Fruit fly (Drosophila melanogaster) whole organism, pupa: ENCODE measurements around the gene CG42263.

ENCODE experiments used
- CG10348 ChIP-seq: fragments of 200-800 bp; sonication (Bioruptor generic); IDR thresholded peaks from 2 replicates; pipeline ENCODE4 v1.3.6; 2022; ENCODE audit warnings: missing biosample characterization, missing genetic modification characterization
- CG12605 ChIP-seq: fragments of 200-800 bp; sonication (Bioruptor generic); IDR thresholded peaks from 2 replicates; pipeline ENCODE4 v1.3.6; 2022; ENCODE audit warnings: missing biosample characterization, missing genetic modification characterization
- CG13204 ChIP-seq: fragments of 200-800 bp; sonication (Bioruptor generic); optimal IDR thresholded peaks from 2 replicates; lab custom pipeline; 2018; ENCODE audit warnings: missing biosample characterization, mild to moderate bottlenecking, missing genetic modification characterization, moderate library complexity
- CG14655 ChIP-seq: fragments of 200-800 bp; sonication (Bioruptor generic); optimal IDR thresholded peaks from 3 replicates; lab custom pipeline; 2017; ENCODE audit warnings: mild to moderate bottlenecking, missing biosample characterization, missing genetic modification reagents, missing genetic modification characterization
- CG15710 ChIP-seq: fragments of 200-800 bp; sonication (Bioruptor generic); optimal IDR thresholded peaks from 2 replicates; lab custom pipeline; 2018; ENCODE audit warnings: missing biosample characterization, mild to moderate bottlenecking, missing genetic modification characterization, moderate library complexity
- CG17806 ChIP-seq: fragments of 200-800 bp; sonication (Bioruptor generic); optimal IDR thresholded peaks from 2 replicates; lab custom pipeline; 2018; ENCODE audit warnings: missing biosample characterization, mild to moderate bottlenecking, missing genetic modification characterization, moderate library complexity
- CG32121 ChIP-seq: fragments of 200-800 bp; sonication (Bioruptor generic); IDR thresholded peaks from 2 replicates; pipeline ENCODE4 v1.3.6; 2022; ENCODE audit warnings: missing biosample characterization, missing genetic modification characterization
- CG34367 ChIP-seq: fragments of 200-800 bp; sonication (Bioruptor generic); optimal IDR thresholded peaks from 2 replicates; lab custom pipeline; 2018; ENCODE audit warnings: missing biosample characterization, mild to moderate bottlenecking, missing genetic modification characterization
- CG4496 ChIP-seq: fragments of 200-800 bp; sonication (Bioruptor generic); IDR thresholded peaks from 3 replicates; pipeline ENCODE4 v1.3.6; 2022; ENCODE audit warnings: missing biosample characterization, missing genetic modification characterization
- CG8159 ChIP-seq: fragments of 200-800 bp; sonication (Bioruptor generic); optimal IDR thresholded peaks from 3 replicates; lab custom pipeline; 2018; ENCODE audit warnings: missing biosample characterization, mild to moderate bottlenecking, missing genetic modification characterization, moderate library complexity
- CG8301 ChIP-seq: fragments of 200-800 bp; sonication (Bioruptor generic); optimal IDR thresholded peaks from 2 replicates; lab custom pipeline; 2018; ENCODE audit warnings: missing biosample characterization, mild to moderate bottlenecking, missing genetic modification characterization
- CG9948 ChIP-seq: fragments of 200-800 bp; sonication (Bioruptor generic); optimal IDR thresholded peaks from 2 replicates; lab custom pipeline; 2018; ENCODE audit warnings: missing biosample characterization, mild to moderate bottlenecking, missing genetic modification characterization, moderate library complexity
- D1 ChIP-seq: fragments of 200-800 bp; sonication (Bioruptor generic); optimal IDR thresholded peaks from 2 replicates; lab custom pipeline; 2018; ENCODE audit warnings: missing biosample characterization, mild to moderate bottlenecking, missing genetic modification characterization, moderate library complexity
- EcR ChIP-seq: fragments of 200-800 bp; sonication (Bioruptor generic); optimal IDR thresholded peaks from 3 replicates; lab custom pipeline; 2019; ENCODE audit warnings: missing biosample characterization, missing genetic modification characterization, mild to moderate bottlenecking, moderate library complexity, missing genetic modification reagents
- Ets98B ChIP-seq: fragments of 200-800 bp; sonication (Bioruptor generic); IDR thresholded peaks from 2 replicates; pipeline ENCODE4 v1.3.6; 2022; ENCODE audit warnings: missing biosample characterization, missing genetic modification characterization
- Pif1A ChIP-seq: fragments of 200-800 bp; sonication (Bioruptor generic); optimal IDR thresholded peaks from 3 replicates; lab custom pipeline; 2016; ENCODE audit warnings: missing biosample characterization, missing genetic modification characterization
- Pif1B ChIP-seq: fragments of 200-800 bp; sonication (Bioruptor generic); optimal IDR thresholded peaks from 3 replicates; lab custom pipeline; 2016; ENCODE audit warnings: missing biosample characterization, missing genetic modification characterization
- Snoo ChIP-seq: fragments of 200-800 bp; sonication (Bioruptor generic); optimal IDR thresholded peaks from 3 replicates; lab custom pipeline; 2017; ENCODE audit warnings: missing biosample characterization, mild to moderate bottlenecking, missing genetic modification characterization, inconsistent platforms
- fd96Ca ChIP-seq: fragments of 200-800 bp; sonication (Bioruptor generic); IDR thresholded peaks from 3 replicates; pipeline ENCODE4 v1.3.6; 2022; ENCODE audit warnings: missing biosample characterization, missing genetic modification characterization
- gl ChIP-seq: fragments of 200-800 bp; sonication (Bioruptor generic); optimal IDR thresholded peaks from 2 replicates; lab custom pipeline; 2018; ENCODE audit warnings: missing biosample characterization, mild to moderate bottlenecking, missing genetic modification characterization
- rn ChIP-seq: fragments of 200-800 bp; sonication (Bioruptor generic); IDR thresholded peaks from 2 replicates; pipeline ENCODE4 v1.3.6; 2022; ENCODE audit warnings: missing biosample characterization, missing genetic modification characterization

Gene CG42263

DNA sequence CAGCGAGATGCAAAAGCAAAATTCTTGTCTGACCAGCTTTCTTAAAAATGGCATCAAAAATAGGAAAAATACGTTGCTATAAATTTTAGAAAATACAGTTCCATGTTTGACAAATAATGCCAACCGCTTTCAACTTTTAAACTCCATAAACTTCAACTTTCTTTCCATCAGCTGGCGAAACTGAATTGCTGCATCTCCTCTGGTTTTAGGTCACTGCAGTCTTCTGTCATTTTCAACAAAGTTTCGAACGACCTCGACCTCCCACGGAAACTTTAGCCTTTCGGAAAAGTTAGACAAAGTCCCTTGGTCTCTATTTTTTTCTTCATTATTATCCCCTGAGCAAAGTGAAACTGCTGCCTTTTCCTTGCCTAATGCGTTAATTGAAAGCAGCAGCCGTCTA, at the start of gene CG42263:
TSS of gene CG42263 (minus strand) at position 101 of the 400 bp plus-strand sequence.
- TF ChIP-seq Pif1A (no peak), CG9948 (tag; lab: Kevin White, UChicago) (no peak), CG12605 (GFP tag; lab: Robert Waterston, UW) (no peak), gl (no peak), fd96Ca (GFP tag; lab: Robert Waterston, UW) (no peak), CG8301 (tag; lab: Kevin White, UChicago) (no peak), Ets98B (GFP tag; lab: Robert Waterston, UW) (no peak), CG17806 (tag; lab: Kevin White, UChicago) (no peak), CG32121 (GFP tag; lab: Robert Waterston, UW) (no peak), D1 (tag; lab: Kevin White, UChicago) (no peak), Pif1B (GFP tag; lab: Kevin White, UChicago) (no peak), CG4496 (no peak), EcR (GFP tag; lab: Kevin White, UChicago) (no peak), rn (GFP tag; lab: Robert Waterston, UW) (no peak), CG34367 (tag; lab: Kevin White, UChicago) (no peak), CG10348 (no peak), CG8159 (tag; lab: Kevin White, UChicago) (no peak), CG14655 (no peak)

DNA sequence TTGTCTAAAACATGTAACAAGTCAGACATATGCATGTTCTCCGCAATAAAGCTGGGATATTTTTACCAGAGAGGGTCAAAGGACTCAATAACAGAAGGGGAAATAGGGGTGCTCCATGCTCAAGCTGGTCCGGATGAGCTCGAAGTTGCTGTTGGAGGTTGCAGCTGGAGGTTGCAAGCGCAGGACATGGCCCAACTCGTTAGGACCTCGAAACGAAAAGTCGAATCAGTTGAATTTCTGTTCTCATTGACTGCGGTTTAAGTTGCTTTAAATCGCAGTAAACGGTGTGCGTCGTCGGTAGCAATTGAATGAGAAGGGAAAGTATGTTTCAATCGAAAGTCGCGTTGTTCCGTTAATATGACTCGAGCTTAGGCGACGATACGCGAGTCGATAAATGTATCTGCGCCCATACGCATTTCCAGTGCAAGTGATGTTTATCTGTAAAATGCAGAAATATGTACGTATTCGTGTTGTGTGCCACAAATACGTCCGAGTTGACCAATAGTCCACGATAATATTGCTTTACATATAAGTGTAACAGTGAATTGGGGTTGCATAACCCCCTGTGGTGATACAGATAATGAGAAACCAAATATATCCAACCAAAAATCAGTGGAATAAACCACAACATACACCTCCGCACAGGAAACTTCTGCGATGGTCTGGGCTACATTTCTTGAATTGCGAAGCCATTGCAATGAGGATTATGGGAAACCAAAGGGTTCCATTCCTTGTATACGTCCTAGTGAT, 49.6 kb upstream of the CG42263 start, which contains the start of gene kug:
TSS of gene kug (plus strand) at position 269 of the 750 bp plus-strand sequence.
- TF ChIP-seq EcR (GFP tag; lab: Kevin White, UChicago) (peak; percentile 42), CG8301 (tag; lab: Kevin White, UChicago) (no peak), CG13204 (no peak), Snoo (tag; lab: Kevin White, UChicago) (no peak), gl (no peak), CG32121 (GFP tag; lab: Robert Waterston, UW) (no peak)
- TF ChIP-seq, all 21 proteins: peak for 1

- no peak for TF ChIP-seq Ets98B (GFP tag; lab: Robert Waterston, UW)
- TF ChIP-seq CG8301 (tag; lab: Kevin White, UChicago): no peak
- no peak for TF ChIP-seq CG9948 (tag; lab: Kevin White, UChicago)
- TF ChIP-seq CG32121 (GFP tag; lab: Robert Waterston, UW): no peak
- no peak for TF ChIP-seq Snoo (tag; lab: Kevin White, UChicago)
- TF ChIP-seq CG10348: no peak
- TF ChIP-seq gl: no peak
- TF ChIP-seq, all 21 proteins: peak for 0
These were observed 48.9 kb upstream of the CG42263 start for dm6 chr3L:20004442-20004869.

dm6 chr3L:20003235-20003493, 47.6 kb upstream of the CG42263 start:
- TF ChIP-seq CG4496 (0 out of 3 replicates have a peak, but pooled peaks have one; percentile 4), CG12605 (GFP tag; lab: Robert Waterston, UW) (no peak), CG10348 (no peak), fd96Ca (GFP tag; lab: Robert Waterston, UW) (no peak), Pif1A (no peak), CG14655 (no peak), CG32121 (GFP tag; lab: Robert Waterston, UW) (no peak), EcR (GFP tag; lab: Kevin White, UChicago) (no peak)

DNA sequence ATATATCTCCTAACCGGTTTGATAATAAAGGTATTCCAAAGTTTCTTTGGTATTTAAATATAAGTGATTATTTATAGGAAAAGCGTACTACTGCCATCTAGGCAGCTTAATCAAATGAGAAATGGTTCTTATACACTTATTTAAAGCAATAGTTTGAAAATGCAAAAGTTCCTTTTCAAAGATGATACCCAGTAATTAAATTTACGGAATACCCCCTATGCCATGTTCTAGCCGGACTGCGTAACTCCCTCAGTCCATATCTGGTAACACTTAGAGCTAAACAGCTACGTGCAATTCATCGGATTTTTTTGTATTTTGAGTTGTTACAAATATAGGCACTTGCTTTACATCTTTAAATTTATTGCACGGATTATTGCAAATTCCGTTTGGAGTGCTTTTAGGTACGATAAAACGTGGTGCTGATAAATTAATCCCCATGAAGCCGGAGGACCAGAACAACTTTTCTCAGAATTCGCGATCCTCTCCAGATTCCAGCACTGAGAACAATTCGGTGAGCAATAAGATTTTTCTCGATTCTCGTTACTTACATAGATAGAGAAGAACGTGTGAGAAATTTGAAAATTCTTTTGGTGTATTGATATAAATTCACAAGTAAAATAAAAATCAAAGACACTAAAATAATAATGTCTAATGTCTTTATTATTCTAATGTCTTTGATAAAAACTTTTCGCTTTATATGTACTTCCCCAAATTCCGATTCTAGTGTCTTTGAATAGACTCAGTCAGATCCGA, 47.1 kb upstream of the CG42263 start, which contains the start of gene CG7668:
TSS of gene CG7668 (plus strand) at position 255 of the 753 bp plus-strand sequence.
- TF ChIP-seq CG13204 (no peak), Pif1A (peak; percentile 89), CG9948 (tag; lab: Kevin White, UChicago) (peak; percentile 86), fd96Ca (GFP tag; lab: Robert Waterston, UW) (no peak), rn (GFP tag; lab: Robert Waterston, UW) (no peak; the same call in 1 of the 2 replicates), EcR (GFP tag; lab: Kevin White, UChicago) (no peak), CG17806 (tag; lab: Kevin White, UChicago) (peak; percentile 92), CG32121 (GFP tag; lab: Robert Waterston, UW) (peak; percentile 90), CG4496 (peak; percentile 96), D1 (tag; lab: Kevin White, UChicago) (peak; percentile 81), Pif1B (GFP tag; lab: Kevin White, UChicago) (peak; percentile 80), CG14655 (peak; percentile 89), Snoo (tag; lab: Kevin White, UChicago) (peak; percentile 91), Ets98B (GFP tag; lab: Robert Waterston, UW) (peak; percentile 93), CG34367 (tag; lab: Kevin White, UChicago) (peak; percentile 83), CG8159 (tag; lab: Kevin White, UChicago) (peak; percentile 92), CG8301 (tag; lab: Kevin White, UChicago) (peak; percentile 87), gl (peak; percentile 83), CG15710 (tag; lab: Kevin White, UChicago) (peak; percentile 92), CG12605 (GFP tag; lab: Robert Waterston, UW) (peak; percentile 89), CG10348 (0 out of 2 replicates have a peak, but pooled peaks have one; percentile 20)
